Fruit fly (Drosophila melanogaster) whole organism, embryonic: ENCODE data around the gene Gr5a.

Experiments
- Abd-B ChIP-seq: fragments of 200-800 bp; sonication (Bioruptor generic); optimal IDR thresholded peaks from 2 replicates; lab custom pipeline; 2018; ENCODE audit warnings: missing biosample characterization, mild to moderate bottlenecking, missing genetic modification characterization, moderate library complexity
- Asciz ChIP-seq: fragments of 200-800 bp; sonication (Bioruptor generic); optimal IDR thresholded peaks from 2 replicates; lab custom pipeline; 2017; ENCODE audit warnings: missing biosample characterization, mild to moderate bottlenecking, missing genetic modification characterization, missing genetic modification reagents
- Atf3 ChIP-seq: fragments of 200-800 bp; sonication (Bioruptor generic); optimal IDR thresholded peaks from 3 replicates; lab custom pipeline; 2016; ENCODE audit warnings: missing biosample characterization, missing genetic modification characterization
- C15 ChIP-seq: fragments of 200-800 bp; sonication (Bioruptor generic); IDR thresholded peaks from 3 replicates; pipeline ENCODE4 v1.3.6; 2022; ENCODE audit warnings: missing biosample characterization, missing genetic modification characterization
- CG10267 ChIP-seq: fragments of 200-800 bp; sonication (Bioruptor generic); optimal IDR thresholded peaks from 2 replicates; lab custom pipeline; 2018; ENCODE audit warnings: missing biosample characterization, mild to moderate bottlenecking, missing genetic modification characterization, moderate library complexity
- CG10462 ChIP-seq: fragments of 200-800 bp; sonication (Bioruptor generic); optimal IDR thresholded peaks from 2 replicates; lab custom pipeline; 2016; ENCODE audit warnings: missing biosample characterization, missing genetic modification characterization
- CG10543 ChIP-seq: fragments of 200-800 bp; sonication (Bioruptor generic); optimal IDR thresholded peaks from 3 replicates; lab custom pipeline; 2017; ENCODE audit warnings: missing biosample characterization, mild to moderate bottlenecking, missing genetic modification characterization, moderate library complexity
- CG10959 ChIP-seq: fragments of 200-800 bp; sonication (Bioruptor generic); IDR thresholded peaks from 2 replicates; pipeline ENCODE4 v1.3.6; 2022; ENCODE audit warnings: missing biosample characterization, missing genetic modification characterization
- CG11093 ChIP-seq: fragments of 200-800 bp; sonication (Bioruptor generic); IDR thresholded peaks from 3 replicates; pipeline ENCODE4 v1.3.6; 2022; ENCODE audit warnings: missing biosample characterization, missing genetic modification characterization
- CG11695 ChIP-seq: fragments of 200-800 bp; sonication (Bioruptor generic); IDR thresholded peaks from 3 replicates; pipeline ENCODE4 v1.3.6; 2022; ENCODE audit warnings: missing biosample characterization, missing genetic modification characterization
- CG17359 ChIP-seq: fragments of 200-800 bp; sonication (Bioruptor generic); optimal IDR thresholded peaks from 3 replicates; lab custom pipeline; 2018; ENCODE audit warnings: missing biosample characterization, mild to moderate bottlenecking, missing genetic modification characterization, moderate library complexity
- CG18262 ChIP-seq: fragments of 200-800 bp; optimal IDR thresholded peaks from 3 replicates; lab custom pipeline; 2019; ENCODE audit warnings: missing biosample characterization, mild to moderate bottlenecking, missing genetic modification characterization, moderate library complexity
- CG2129 ChIP-seq: fragments of 200-800 bp; sonication (Bioruptor generic); IDR thresholded peaks from 2 replicates; pipeline ENCODE4 v1.3.6; 2022; ENCODE audit warnings: missing biosample characterization, missing genetic modification characterization; ENCODE audit not compliant: partially characterized antibody
- CG30020 ChIP-seq: fragments of 200-800 bp; optimal IDR thresholded peaks from 2 replicates; lab custom pipeline; 2019; ENCODE audit warnings: missing biosample characterization, mild to moderate bottlenecking, missing genetic modification characterization, moderate library complexity
- CG31365 ChIP-seq: fragments of 200-800 bp; sonication (Bioruptor generic); optimal IDR thresholded peaks from 2 replicates; lab custom pipeline; 2018; ENCODE audit warnings: missing biosample characterization, mild to moderate bottlenecking, missing genetic modification characterization
- CG6791 ChIP-seq: fragments of 200-800 bp; sonication (Bioruptor generic); IDR thresholded peaks from 3 replicates; pipeline ENCODE4 v1.3.6; 2022; ENCODE audit warnings: missing biosample characterization, missing genetic modification characterization; ENCODE audit not compliant: partially characterized antibody
- CG9797 ChIP-seq: fragments of 200-800 bp; sonication (Bioruptor generic); optimal IDR thresholded peaks from 3 replicates; lab custom pipeline; 2018; ENCODE audit warnings: missing biosample characterization, mild to moderate bottlenecking, missing genetic modification characterization
- HLH54F ChIP-seq: fragments of 200-800 bp; sonication (Bioruptor generic); optimal IDR thresholded peaks from 3 replicates; lab custom pipeline; 2016; ENCODE audit warnings: missing biosample characterization, missing genetic modification characterization
- HLHmδ ChIP-seq: fragments of 200-800 bp; sonication (Bioruptor generic); optimal IDR thresholded peaks from 2 replicates; lab custom pipeline; 2018; ENCODE audit warnings: missing biosample characterization, mild to moderate bottlenecking, missing genetic modification characterization, moderate library complexity
- Hr51 ChIP-seq, 2 experiments: fragments of 200-800 bp; sonication (Bioruptor generic); optimal IDR thresholded peaks; 2 replicates in 1 of 2; 3 replicates in 1 of 2; lab custom pipeline; 2016 to 2018; ENCODE audit warnings: missing biosample characterization in 2 of 2, missing genetic modification characterization in 2 of 2, mild to moderate bottlenecking in 1 of 2, moderate library complexity in 1 of 2
- Mad ChIP-seq: fragments of 200-800 bp; sonication (Bioruptor generic); optimal IDR thresholded peaks from 2 replicates; lab custom pipeline; 2016; ENCODE audit warnings: missing biosample characterization, missing genetic modification characterization
- Rfx ChIP-seq: fragments of 200-800 bp; sonication (Bioruptor generic); IDR thresholded peaks from 2 replicates; pipeline ENCODE4 v1.3.6; 2022; ENCODE audit warnings: missing biosample characterization, missing genetic modification characterization
- Rx ChIP-seq: fragments of 200-800 bp; sonication (Bioruptor generic); IDR thresholded peaks from 2 replicates; pipeline ENCODE4 v1.3.6; 2022; ENCODE audit warnings: missing biosample characterization, missing genetic modification characterization
- Stat92E ChIP-seq, 3 experiments: fragments of >200 bp in 2 of 3; fragments of 200-800 bp in 1 of 3; sonication (Bioruptor generic) in 1 of 3; optimal IDR thresholded peaks; 2 replicates each; lab custom pipeline; 2017 to 2019; ENCODE audit warnings: missing biosample characterization in 3 of 3, missing genetic modification characterization in 3 of 3, mild to moderate bottlenecking in 1 of 3, moderate library complexity in 1 of 3
- YL-1 ChIP-seq: fragments of 200-800 bp; sonication (Bioruptor generic); optimal IDR thresholded peaks from 3 replicates; lab custom pipeline; 2017; ENCODE audit warnings: missing biosample characterization, mild to moderate bottlenecking, missing genetic modification characterization
- cg ChIP-seq: fragments of 200-800 bp; sonication (Bioruptor generic); optimal IDR thresholded peaks from 3 replicates; lab custom pipeline; 2019; ENCODE audit warnings: missing biosample characterization, mild to moderate bottlenecking, missing genetic modification characterization, moderate library complexity
- chn ChIP-seq: fragments of 200-800 bp; sonication (Bioruptor generic); optimal IDR thresholded peaks from 2 replicates; lab custom pipeline; 2016; ENCODE audit warnings: missing biosample characterization, missing genetic modification characterization
- dan ChIP-seq: fragments of 200-800 bp; sonication (Bioruptor generic); IDR thresholded peaks from 2 replicates; pipeline ENCODE4 v1.3.6; 2022; ENCODE audit warnings: missing biosample characterization, missing genetic modification characterization
- dysf ChIP-seq: fragments of 200-800 bp; sonication (Bioruptor generic); IDR thresholded peaks from 3 replicates; pipeline ENCODE4 v1.3.6; 2022; ENCODE audit warnings: missing biosample characterization, missing genetic modification characterization
- fd3F ChIP-seq: fragments of 200-800 bp; sonication (Bioruptor generic); optimal IDR thresholded peaks from 2 replicates; lab custom pipeline; 2018; ENCODE audit warnings: missing biosample characterization, mild to moderate bottlenecking, missing genetic modification characterization, moderate library complexity
- fu2 ChIP-seq: fragments of 200-800 bp; sonication (Bioruptor generic); optimal IDR thresholded peaks from 2 replicates; lab custom pipeline; 2016; ENCODE audit warnings: missing biosample characterization, missing genetic modification characterization
- grau ChIP-seq: fragments of 200-800 bp; optimal IDR thresholded peaks from 3 replicates; lab custom pipeline; 2019; ENCODE audit warnings: missing biosample characterization, mild to moderate bottlenecking, missing genetic modification characterization, moderate library complexity
- gro ChIP-seq: fragments of 200-800 bp; sonication (Bioruptor generic); optimal IDR thresholded peaks from 2 replicates; lab custom pipeline; 2016; ENCODE audit warnings: missing biosample characterization, missing genetic modification characterization
- gsb-n ChIP-seq: fragments of 200-800 bp; sonication (Bioruptor generic); optimal IDR thresholded peaks from 3 replicates; lab custom pipeline; 2018; ENCODE audit warnings: missing biosample characterization, mild to moderate bottlenecking, missing genetic modification characterization
- h ChIP-seq: fragments of >200 bp; optimal IDR thresholded peaks from 2 replicates; lab custom pipeline; 2017
- hb ChIP-seq: fragments of 200-800 bp; sonication (Bioruptor generic); IDR thresholded peaks from 3 replicates; pipeline ENCODE4 v1.3.6; 2022; ENCODE audit warnings: missing biosample characterization, missing genetic modification characterization; ENCODE audit not compliant: partially characterized antibody
- inv ChIP-seq: fragments of 200-800 bp; sonication (Bioruptor generic); IDR thresholded peaks from 2 replicates; pipeline ENCODE4 v1.3.6; 2022; ENCODE audit warnings: missing biosample characterization, missing genetic modification characterization; ENCODE audit not compliant: partially characterized antibody
- kay ChIP-seq: fragments of 200-800 bp; sonication (Bioruptor generic); optimal IDR thresholded peaks from 2 replicates; lab custom pipeline; 2016; ENCODE audit warnings: missing biosample characterization, missing genetic modification characterization
- pnt ChIP-seq: fragments of 200-800 bp; sonication (Bioruptor generic); optimal IDR thresholded peaks from 3 replicates; lab custom pipeline; 2016; ENCODE audit warnings: missing biosample characterization, missing genetic modification characterization
- prd ChIP-seq, 3 experiments: fragments of >200 bp in 2 of 3; fragments of 200-800 bp in 1 of 3; sonication (Bioruptor generic) in 1 of 3; optimal IDR thresholded peaks in 2 of 3; IDR thresholded peaks in 1 of 3; 2 replicates in 2 of 3; 3 replicates in 1 of 3; pipeline versions ENCODE4 v1.3.6 to Lab custom; 2017 to 2022; ENCODE audit warnings: missing biosample characterization in 1 of 3, missing genetic modification characterization in 1 of 3
- repo ChIP-seq: fragments of 200-800 bp; sonication (Bioruptor generic); optimal IDR thresholded peaks from 2 replicates; lab custom pipeline; 2016; ENCODE audit warnings: missing biosample characterization, missing genetic modification characterization
- rib ChIP-seq: fragments of 200-800 bp; sonication (Bioruptor generic); IDR thresholded peaks from 2 replicates; pipeline ENCODE4 v1.3.6; 2022; ENCODE audit warnings: missing biosample characterization, missing genetic modification characterization
- sc ChIP-seq, 3 experiments: fragments of >200 bp in 2 of 3; fragments of 200-800 bp in 1 of 3; sonication (Bioruptor generic) in 1 of 3; optimal IDR thresholded peaks; 2 replicates in 2 of 3; 3 replicates in 1 of 3; lab custom pipeline; 2017; ENCODE audit warnings: mild to moderate bottlenecking in 1 of 3, missing biosample characterization in 1 of 3, missing genetic modification characterization in 1 of 3, missing genetic modification reagents in 1 of 3
- seq ChIP-seq: fragments of 200-800 bp; sonication (Bioruptor generic); IDR thresholded peaks from 2 replicates; pipeline ENCODE4 v1.3.6; 2022; ENCODE audit warnings: missing biosample characterization, missing genetic modification characterization
- sima ChIP-seq: fragments of 200-800 bp; sonication (Bioruptor generic); optimal IDR thresholded peaks from 2 replicates; lab custom pipeline; 2016; ENCODE audit warnings: missing biosample characterization, missing genetic modification characterization
- sqz ChIP-seq: fragments of 200-800 bp; sonication (Bioruptor generic); optimal IDR thresholded peaks from 3 replicates; lab custom pipeline; 2018; ENCODE audit warnings: missing biosample characterization, mild to moderate bottlenecking, missing genetic modification characterization
- sr ChIP-seq: fragments of 200-800 bp; sonication (Bioruptor generic); IDR thresholded peaks from 3 replicates; pipeline ENCODE4 v1.3.6; 2022; ENCODE audit warnings: missing biosample characterization, missing genetic modification characterization
- toy ChIP-seq: fragments of 200-800 bp; sonication (Bioruptor generic); IDR thresholded peaks from 2 replicates; pipeline ENCODE4 v1.3.6; 2022; ENCODE audit warnings: missing biosample characterization, missing genetic modification characterization
- unpg ChIP-seq: fragments of 200-800 bp; sonication (Bioruptor generic); optimal IDR thresholded peaks from 3 replicates; lab custom pipeline; 2018; ENCODE audit warnings: missing biosample characterization, mild to moderate bottlenecking, missing genetic modification characterization, moderate library complexity
- zfh1 ChIP-seq: fragments of 200-800 bp; sonication (Bioruptor generic); IDR thresholded peaks from 3 replicates; pipeline ENCODE4 v1.3.6; 2022; ENCODE audit warnings: missing biosample characterization, missing genetic modification characterization

Gene Gr5a

dm6 chrX:5639083-5639482, 41.3 kb upstream of the Gr5a start (continued):
- TF ChIP-seq Abd-B (GFP tag; lab: Kevin White, UChicago) (peak; percentile 8), gsb-n (peak; percentile 72), CG6791 (GFP tag; lab: Robert Waterston, UW) (no peak), C15 (no peak), Mad (no peak), rib (GFP tag; lab: Robert Waterston, UW) (no peak), CG9797 (GFP tag; lab: Kevin White, UChicago) (no peak), grau (peak; percentile 40), Rfx (GFP tag; lab: Robert Waterston, UW) (peak; percentile 27; the same call in 1 of the 2 replicates), CG30020 (no peak), YL-1 (no peak), CG31365 (tag; lab: Kevin White, UChicago) (peak; percentile 1), CG10462 (GFP tag; lab: Kevin White, UChicago) (no peak), gro (GFP tag; lab: Kevin White, UChicago) (no peak), hb (GFP tag; lab: Robert Waterston, UW) (no peak), fd3F (GFP tag; lab: Kevin White, UChicago) (no peak), toy (GFP tag; lab: Robert Waterston, UW) (no peak), chn (GFP tag; lab: Kevin White, UChicago) (peak; percentile 33), cg (GFP tag; lab: Kevin White, UChicago) (no peak), CG2129 (no peak), CG11695 (GFP tag; lab: Robert Waterston, UW) (no peak), prd (optimal IDR thresholded peaks at IDR 0.05; lab: Kevin White, UChicago) (no peak), prd (GFP tag; IDR thresholded peaks at IDR 0.05; lab: Robert Waterston, UW) (peak; percentile 64), Atf3 (GFP tag; lab: Kevin White, UChicago) (no peak), inv (GFP tag; lab: Robert Waterston, UW) (no peak), kay (GFP tag; lab: Kevin White, UChicago) (no peak), repo (GFP tag; lab: Kevin White, UChicago) (peak; percentile 38), zfh1 (GFP tag; lab: Robert Waterston, UW) (peak; percentile 61; the same call in 2 of the 3 replicates), dan (GFP tag; lab: Robert Waterston, UW) (no peak), CG10959 (peak; percentile 58), CG10543 (GFP tag; lab: Kevin White, UChicago) (no peak), Stat92E (GFP tag; optimal IDR thresholded peaks at IDR 0.05; lab: Kevin White, UChicago) (no peak), fu2 (GFP tag; lab: Kevin White, UChicago) (no peak), Hr51 (GFP tag; optimal IDR thresholded peaks at IDR 0.05; lab: Kevin White, UChicago) (peak; percentile 6 to 44), pnt (GFP tag; lab: Kevin White, UChicago) (peak; percentile 35), seq (GFP tag; lab: Robert Waterston, UW) (no peak), sc (optimal IDR thresholded peaks at IDR 0.05; lab: Kevin White, UChicago) (no peak), sc (GFP tag; optimal IDR thresholded peaks at IDR 0.05; lab: Kevin White, UChicago) (peak; percentile 4), CG10267 (tag; lab: Kevin White, UChicago) (peak; percentile 34), h (no peak), unpg (GFP tag; lab: Kevin White, UChicago) (peak; percentile 64), CG11093 (GFP tag; lab: Robert Waterston, UW) (0 out of 3 replicates have a peak, but pooled peaks have one; percentile 10), CG17359 (tag; lab: Kevin White, UChicago) (peak; percentile 61), sr (no peak), sqz (GFP tag; lab: Kevin White, UChicago) (no peak), sima (GFP tag; lab: Kevin White, UChicago) (no peak), Rx (GFP tag; lab: Robert Waterston, UW) (no peak), Asciz (GFP tag; lab: Kevin White, UChicago) (peak; percentile 13), HLHmδ (GFP tag; lab: Kevin White, UChicago) (no peak), dysf (GFP tag; lab: Robert Waterston, UW) (peak; percentile 19; the same call in 1 of the 3 replicates), HLH54F (no peak), CG18262 (tag; lab: Kevin White, UChicago) (peak; percentile 53)
